Worm (Caenorhabditis elegans) whole organism, young adult: ENCODE results near the gene flap-1.

ENCODE experiments used
- B0336.3 ChIP-seq: fragments of 200-800 bp; sonication (Bioruptor generic); IDR thresholded peaks from 2 replicates; pipeline ENCODE4 v1.3.6; 2022; ENCODE audit warnings: missing genetic modification characterization, missing compliant biosample characterization
- efl-1 ChIP-seq: fragments of 150-350 bp; optimal IDR thresholded peaks from 2 replicates; lab custom pipeline; 2014; ENCODE audit warnings: missing biosample characterization, missing genetic modification reagents, missing genetic modification characterization
- pbrm-1 ChIP-seq: fragments of 200-800 bp; sonication (Bioruptor generic); IDR thresholded peaks from 2 replicates; pipeline ENCODE4 v1.3.6; 2022; ENCODE audit warnings: missing genetic modification reagents, missing genetic modification characterization, missing compliant biosample characterization

ce11 chrIII:6953978-6954377 lies 25.4 kb upstream of the flap-1 start:
- no peak for TF ChIP-seq pbrm-1 (GFP tag; lab: Robert Waterston, UW)
- TF ChIP-seq efl-1 = no peak
- TF ChIP-seq B0336.3 (GFP tag; lab: Robert Waterston, UW) = no peak
